Worm (Caenorhabditis elegans) whole organism, L2 larva: ENCODE data around the gene F35A5.8.

ENCODE experiments used
- ceh-82 ChIP-seq: fragments of 150-350 bp; optimal IDR thresholded peaks from 2 replicates; lab custom pipeline; 2014; ENCODE audit warnings: missing biosample characterization, missing genetic modification characterization
- mab-5 ChIP-seq: fragments of 150-350 bp; optimal IDR thresholded peaks from 2 replicates; lab custom pipeline; 2014; ENCODE audit warnings: missing biosample characterization, missing genetic modification characterization
- mbf-1 ChIP-seq: sonication (generic microtip); optimal IDR thresholded peaks from 2 replicates; lab custom pipeline; 2017; ENCODE audit warnings: missing biosample characterization, missing genetic modification characterization
- nhr-23 ChIP-seq: fragments of 150-350 bp; optimal IDR thresholded peaks from 2 replicates; lab custom pipeline; 2014; ENCODE audit warnings: missing biosample characterization, missing genetic modification reagents, missing genetic modification characterization
- snpc-4 ChIP-seq: fragments of 150-350 bp; optimal IDR thresholded peaks from 2 replicates; lab custom pipeline; 2014; ENCODE audit warnings: missing biosample characterization, missing genetic modification characterization
- zag-1 ChIP-seq: fragments of 150-350 bp; optimal IDR thresholded peaks from 2 replicates; lab custom pipeline; 2014; ENCODE audit warnings: missing biosample characterization, missing genetic modification characterization

DNA sequence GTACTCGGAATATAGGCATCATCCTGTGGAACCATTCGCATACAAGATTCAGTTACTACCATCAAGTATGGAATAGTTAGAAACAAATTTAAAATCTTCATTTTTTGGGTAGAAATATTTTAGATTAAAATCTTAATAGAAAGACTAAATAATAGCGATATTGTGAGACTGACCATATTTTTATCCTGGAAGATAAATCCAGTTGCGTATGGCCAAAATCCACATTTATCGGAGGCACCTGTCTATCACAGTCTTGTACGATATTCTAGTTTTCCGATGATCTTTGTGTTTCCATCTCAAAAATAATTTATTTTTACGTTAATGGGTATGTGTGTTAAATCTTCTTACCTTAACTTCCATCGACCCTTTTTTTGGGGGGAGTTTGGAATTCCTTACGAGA lies 39.0 kb downstream of the F35A5.8 start, which contains the start of gene F47B7.3:
- no peak for TF ChIP-seq nhr-23 (tag; lab: Kevin White, UChicago)
- TF ChIP-seq snpc-4 (tag; lab: Kevin White, UChicago) = no peak
- TF ChIP-seq ceh-82 (tag; lab: Kevin White, UChicago) = no peak
- TF ChIP-seq mab-5 (tag; lab: Kevin White, UChicago) = no peak
- TF ChIP-seq zag-1 = no peak
- TF ChIP-seq mbf-1 = no peak
